Fruit fly (Drosophila melanogaster): ENCODE results near the gene Cox11.

DNA sequence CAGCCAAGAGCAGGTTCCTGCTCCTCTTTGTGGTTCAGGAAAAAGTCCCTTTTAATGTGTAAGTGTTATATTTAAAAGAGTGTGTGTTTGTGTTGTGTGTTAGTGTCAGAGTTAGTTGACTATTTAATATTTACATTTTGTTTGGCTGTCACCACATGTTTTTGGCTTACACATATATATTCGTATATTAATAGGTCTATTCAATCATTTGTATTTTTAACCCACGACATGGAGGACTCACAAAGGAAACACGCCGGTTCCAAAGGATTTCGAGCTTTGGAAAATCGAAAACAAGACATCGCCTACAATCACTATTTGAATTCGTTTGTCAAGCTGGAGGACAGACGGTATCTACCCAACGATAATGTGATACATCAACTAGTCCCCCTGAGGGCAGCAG lies 27.0 kb downstream of the Cox11 start, which contains the start of the genes CG14013 and CG14017:
- no peak for TF ChIP-seq Ets96B (tag; optimal IDR thresholded peaks at IDR 0.05)
- TF ChIP-seq Met (GFP tag; optimal IDR thresholded peaks at IDR 0.05), result no peak
- no peak for TF ChIP-seq Hr39 (GFP tag; optimal IDR thresholded peaks at IDR 0.05)
- TF ChIP-seq Eip78C (GFP tag), result no peak
- TF ChIP-seq CG6792 (GFP tag; optimal IDR thresholded peaks at IDR 0.05), result no peak
- no peak for TF ChIP-seq spab (GFP tag; optimal IDR thresholded peaks at IDR 0.05)
- no peak for TF ChIP-seq dsx (GFP tag; optimal IDR thresholded peaks at IDR 0.05; ENCODE audit: poor library complexity, severe bottlenecking)
